Worm (Caenorhabditis elegans): ENCODE data around the gene sre-13.

DNA sequence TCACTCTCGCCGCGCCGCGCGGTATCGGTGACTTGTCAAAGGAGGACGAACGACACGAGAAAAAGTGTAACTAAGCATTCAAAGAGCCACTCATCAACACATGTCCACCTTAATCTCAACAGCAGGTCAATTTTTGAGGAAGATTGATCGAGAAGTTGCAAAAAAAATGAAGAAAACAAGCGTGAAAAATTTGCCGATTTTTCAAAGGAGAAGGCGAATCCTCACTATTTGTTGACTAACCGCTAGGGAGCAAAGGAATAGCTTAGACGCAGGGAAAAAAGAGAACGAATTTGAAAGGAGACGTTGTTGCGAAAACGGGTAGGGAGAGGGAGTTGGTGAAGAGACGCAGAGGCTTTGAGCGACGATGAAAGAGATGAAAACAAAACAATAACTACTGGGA, 8.7 kb upstream of the sre-13 start:
- peak; percentile 74; the same call in 1 of the 2 replicates for TF ChIP-seq hmg-1.2 (GFP tag; IDR thresholded peaks at IDR 0.05)
- TF ChIP-seq nhr-90 (tag; optimal IDR thresholded peaks at IDR 0.05): no peak
- no peak for TF ChIP-seq pha-4 (tag; optimal IDR thresholded peaks at IDR 0.05)
- no peak for TF ChIP-seq ets-4 (GFP tag; optimal IDR thresholded peaks at IDR 0.05)
- TF ChIP-seq efl-1 (GFP tag; optimal IDR thresholded peaks at IDR 0.05): no peak
- no peak for TF ChIP-seq him-1 (tag; optimal IDR thresholded peaks at IDR 0.05)
- TF ChIP-seq ama-1 (optimal IDR thresholded peaks at IDR 0.05): no peak
- TF ChIP-seq ama-1 (GFP tag; optimal IDR thresholded peaks at IDR 0.05): no peak
- no peak for TF ChIP-seq egl-44 (GFP tag; IDR thresholded peaks at IDR 0.05)

Measured in whole organism, young adult.